Worm (Caenorhabditis elegans): ENCODE data around the gene F01D4.5.

ce11 chrIV:10463127-10463526 is 20.3 kb downstream of the F01D4.5 start:
- TF ChIP-seq dpl-1 (GFP tag; optimal IDR thresholded peaks at IDR 0.05) (no peak), grh-1 (GFP tag; IDR thresholded peaks at IDR 0.05) (no peak), fos-1 (tag; optimal IDR thresholded peaks at IDR 0.05) (no peak), snpc-4 (tag; optimal IDR thresholded peaks at IDR 0.05) (no peak)
